Fruit fly (Drosophila melanogaster) whole organism, prepupa: ENCODE data around the gene Ir94e.

Experiments
- Blimp-1 ChIP-seq: fragments of 200-800 bp; sonication (Bioruptor generic); optimal IDR thresholded peaks from 3 replicates; lab custom pipeline; 2017; ENCODE audit warnings: missing biosample characterization, missing genetic modification characterization, mild to moderate bottlenecking, moderate library complexity, missing genetic modification reagents
- CG10631 ChIP-seq: fragments of 200-800 bp; sonication (Bioruptor generic); optimal IDR thresholded peaks from 2 replicates; lab custom pipeline; 2016; ENCODE audit warnings: missing biosample characterization, missing genetic modification characterization
- CG10669 ChIP-seq: fragments of 200-800 bp; sonication (Bioruptor generic); optimal IDR thresholded peaks from 3 replicates; lab custom pipeline; 2018; ENCODE audit warnings: missing biosample characterization, mild to moderate bottlenecking, missing genetic modification characterization, moderate library complexity
- CG11294 ChIP-seq: fragments of 200-800 bp; sonication (Bioruptor generic); IDR thresholded peaks from 2 replicates; pipeline ENCODE4 v1.3.6; 2022; ENCODE audit warnings: missing biosample characterization, missing genetic modification characterization
- CG15336 ChIP-seq: fragments of 200-800 bp; sonication (Bioruptor generic); IDR thresholded peaks from 2 replicates; pipeline ENCODE4 v1.3.6; 2022; ENCODE audit warnings: missing biosample characterization, missing genetic modification characterization
- CG1621 ChIP-seq: fragments of 200-800 bp; sonication (Bioruptor generic); optimal IDR thresholded peaks from 3 replicates; lab custom pipeline; 2018; ENCODE audit warnings: missing biosample characterization, mild to moderate bottlenecking, missing genetic modification characterization
- CG16779 ChIP-seq: fragments of 200-800 bp; sonication (Bioruptor generic); optimal IDR thresholded peaks from 3 replicates; lab custom pipeline; 2017; ENCODE audit warnings: missing biosample characterization, mild to moderate bottlenecking, missing genetic modification characterization
- CG3032 ChIP-seq: fragments of 200-800 bp; optimal IDR thresholded peaks from 2 replicates; lab custom pipeline; 2019; ENCODE audit warnings: missing biosample characterization, mild to moderate bottlenecking, missing genetic modification characterization, moderate library complexity
- CG31627 ChIP-seq: fragments of 200-800 bp; sonication (Bioruptor generic); optimal IDR thresholded peaks from 3 replicates; lab custom pipeline; 2016; ENCODE audit warnings: missing biosample characterization, missing genetic modification characterization
- CG32006 ChIP-seq: fragments of 200-800 bp; sonication (Bioruptor generic); optimal IDR thresholded peaks from 3 replicates; lab custom pipeline; 2017; ENCODE audit warnings: missing biosample characterization, mild to moderate bottlenecking, missing genetic modification characterization
- CG34406 ChIP-seq: fragments of 200-800 bp; sonication (Bioruptor generic); optimal IDR thresholded peaks from 3 replicates; lab custom pipeline; 2016; ENCODE audit warnings: missing biosample characterization, missing genetic modification characterization
- CG3919 ChIP-seq: fragments of 200-800 bp; sonication (Bioruptor generic); optimal IDR thresholded peaks from 3 replicates; lab custom pipeline; 2016; ENCODE audit warnings: missing biosample characterization, missing genetic modification characterization
- CG4318 ChIP-seq: fragments of 200-800 bp; sonication (Bioruptor generic); optimal IDR thresholded peaks from 3 replicates; lab custom pipeline; 2017; ENCODE audit warnings: missing biosample characterization, mild to moderate bottlenecking, missing genetic modification characterization
- CG6163 ChIP-seq: fragments of 200-800 bp; sonication (Bioruptor generic); IDR thresholded peaks from 3 replicates; pipeline ENCODE4 v1.3.6; 2022; ENCODE audit warnings: missing biosample characterization, missing genetic modification characterization
- CG6276 ChIP-seq: fragments of 200-800 bp; sonication (Bioruptor generic); optimal IDR thresholded peaks from 2 replicates; lab custom pipeline; 2017; ENCODE audit warnings: missing biosample characterization, mild to moderate bottlenecking, missing genetic modification characterization
- CG6792 ChIP-seq: fragments of 200-800 bp; sonication (Bioruptor generic); optimal IDR thresholded peaks from 3 replicates; lab custom pipeline; 2016; ENCODE audit warnings: missing biosample characterization, missing genetic modification characterization
- CG6808 ChIP-seq: fragments of 200-800 bp; sonication (Bioruptor generic); optimal IDR thresholded peaks from 3 replicates; lab custom pipeline; 2017; ENCODE audit warnings: missing biosample characterization, missing genetic modification characterization, mild to moderate bottlenecking, moderate library complexity, missing genetic modification reagents
- CG7368 ChIP-seq: fragments of 200-800 bp; sonication (Bioruptor generic); optimal IDR thresholded peaks from 3 replicates; lab custom pipeline; 2016; ENCODE audit warnings: missing biosample characterization, missing genetic modification characterization
- CG8119 ChIP-seq: fragments of 200-800 bp; sonication (Bioruptor generic); IDR thresholded peaks from 3 replicates; pipeline ENCODE4 v1.3.6; 2022; ENCODE audit warnings: missing biosample characterization, missing genetic modification characterization
- CG8319 ChIP-seq: fragments of 200-800 bp; sonication (Bioruptor generic); optimal IDR thresholded peaks from 3 replicates; lab custom pipeline; 2016; ENCODE audit warnings: missing biosample characterization, missing genetic modification characterization
- CG8632 ChIP-seq: fragments of 200-800 bp; sonication (Bioruptor generic); optimal IDR thresholded peaks from 3 replicates; lab custom pipeline; 2016; ENCODE audit warnings: missing biosample characterization, missing genetic modification characterization
- Eip75B ChIP-seq: fragments of 200-800 bp; sonication (Bioruptor generic); optimal IDR thresholded peaks from 3 replicates; lab custom pipeline; 2016; ENCODE audit warnings: missing biosample characterization, missing genetic modification characterization
- Eip78C ChIP-seq: fragments of 200-800 bp; sonication (Bioruptor generic); peaks from one replicate; lab custom pipeline; 2016; ENCODE audit warnings: missing biosample characterization, missing genetic modification characterization
- Ets96B ChIP-seq: fragments of 200-800 bp; optimal IDR thresholded peaks from 2 replicates; lab custom pipeline; 2019; ENCODE audit warnings: missing biosample characterization, mild to moderate bottlenecking, missing genetic modification characterization, moderate library complexity
- Gug ChIP-seq: fragments of 200-800 bp; sonication (Bioruptor generic); IDR thresholded peaks from 2 replicates; pipeline ENCODE4 v1.3.6; 2022; ENCODE audit warnings: missing biosample characterization, missing genetic modification characterization
- Hr38 ChIP-seq: sonication (Bioruptor generic); optimal IDR thresholded peaks from 2 replicates; lab custom pipeline; 2016; ENCODE audit warnings: missing biosample characterization, missing genetic modification characterization
- Hr4 ChIP-seq: fragments of 200-800 bp; sonication (Bioruptor generic); optimal IDR thresholded peaks from 3 replicates; lab custom pipeline; 2016; ENCODE audit warnings: missing biosample characterization, missing genetic modification characterization
- Lpt ChIP-seq: fragments of 200-800 bp; sonication (Bioruptor generic); optimal IDR thresholded peaks from 3 replicates; lab custom pipeline; 2016; ENCODE audit warnings: missing biosample characterization, missing genetic modification characterization
- Met ChIP-seq: fragments of 200-800 bp; sonication (Bioruptor generic); optimal IDR thresholded peaks from 3 replicates; lab custom pipeline; 2016; ENCODE audit warnings: missing biosample characterization, missing genetic modification characterization
- Smox ChIP-seq: fragments of 200-800 bp; sonication (Bioruptor generic); optimal IDR thresholded peaks from 3 replicates; lab custom pipeline; 2016; ENCODE audit warnings: missing biosample characterization, missing genetic modification characterization
- Sox102F ChIP-seq: fragments of 200-800 bp; sonication (Bioruptor generic); optimal IDR thresholded peaks from 2 replicates; lab custom pipeline; 2016; ENCODE audit warnings: missing biosample characterization, mild to moderate bottlenecking, missing genetic modification characterization
- Sox15 ChIP-seq: fragments of 200-800 bp; sonication (Bioruptor generic); optimal IDR thresholded peaks from 3 replicates; lab custom pipeline; 2016; ENCODE audit warnings: missing biosample characterization, missing genetic modification characterization
- achi ChIP-seq: fragments of 200-800 bp; sonication (Bioruptor generic); optimal IDR thresholded peaks from 3 replicates; lab custom pipeline; 2016; ENCODE audit warnings: missing biosample characterization, missing genetic modification characterization
- acj6 ChIP-seq: fragments of 200-800 bp; sonication (Bioruptor generic); optimal IDR thresholded peaks from 3 replicates; lab custom pipeline; 2016; ENCODE audit warnings: missing biosample characterization, missing genetic modification characterization
- cyc ChIP-seq: fragments of 200-800 bp; sonication (Bioruptor generic); optimal IDR thresholded peaks from 3 replicates; lab custom pipeline; 2016; ENCODE audit warnings: missing biosample characterization, missing genetic modification characterization
- dac ChIP-seq: fragments of 200-800 bp; sonication (Bioruptor generic); optimal IDR thresholded peaks from 2 replicates; lab custom pipeline; 2017; ENCODE audit warnings: missing biosample characterization, mild to moderate bottlenecking, missing genetic modification characterization
- dsx ChIP-seq: fragments of 200-800 bp; optimal IDR thresholded peaks from 3 replicates; lab custom pipeline; 2019; ENCODE audit warnings: missing biosample characterization, mild to moderate bottlenecking, missing genetic modification characterization, moderate library complexity; ENCODE audit not compliant: poor library complexity, severe bottlenecking
- eg ChIP-seq: fragments of 200-800 bp; sonication (Bioruptor generic); IDR thresholded peaks from 3 replicates; pipeline ENCODE4 v1.3.6; 2022; ENCODE audit warnings: missing biosample characterization, missing genetic modification characterization
- esn ChIP-seq: fragments of 200-800 bp; sonication (Bioruptor generic); optimal IDR thresholded peaks from 2 replicates; lab custom pipeline; 2016; ENCODE audit warnings: missing biosample characterization, mild to moderate bottlenecking, missing genetic modification characterization, moderate library complexity
- fd59A ChIP-seq: fragments of 200-800 bp; sonication (Bioruptor generic); optimal IDR thresholded peaks from 2 replicates; lab custom pipeline; 2017; ENCODE audit warnings: missing biosample characterization, mild to moderate bottlenecking, missing genetic modification characterization, missing genetic modification reagents
- fd85E ChIP-seq: fragments of 200-800 bp; sonication (Bioruptor generic); optimal IDR thresholded peaks from 3 replicates; lab custom pipeline; 2016; ENCODE audit warnings: missing biosample characterization, missing genetic modification characterization
- fkh ChIP-seq: fragments of 200-800 bp; sonication (Bioruptor generic); optimal IDR thresholded peaks from 3 replicates; lab custom pipeline; 2017; ENCODE audit warnings: missing biosample characterization, mild to moderate bottlenecking, missing genetic modification characterization, moderate library complexity
- lz ChIP-seq: fragments of 200-800 bp; sonication (Bioruptor generic); optimal IDR thresholded peaks from 3 replicates; lab custom pipeline; 2016; ENCODE audit warnings: missing biosample characterization, missing genetic modification characterization
- net ChIP-seq: fragments of 200-800 bp; sonication (Bioruptor generic); optimal IDR thresholded peaks from 3 replicates; lab custom pipeline; 2016; ENCODE audit warnings: missing biosample characterization, missing genetic modification characterization
- pdm3 ChIP-seq: fragments of 200-800 bp; sonication (Bioruptor generic); optimal IDR thresholded peaks from 3 replicates; lab custom pipeline; 2016; ENCODE audit warnings: missing biosample characterization, missing genetic modification characterization
- salr ChIP-seq, 2 experiments: fragments of 200-800 bp; sonication (Bioruptor generic); optimal IDR thresholded peaks; 3 replicates each; lab custom pipeline; 2016 to 2018; ENCODE audit warnings: missing biosample characterization in 2 of 2, missing genetic modification characterization in 2 of 2, mild to moderate bottlenecking in 1 of 2
- spab ChIP-seq: fragments of 200-800 bp; sonication (Bioruptor generic); optimal IDR thresholded peaks from 2 replicates; lab custom pipeline; 2017; ENCODE audit warnings: missing biosample characterization, mild to moderate bottlenecking, missing genetic modification characterization, missing genetic modification reagents
- ss ChIP-seq, 2 experiments: fragments of 200-800 bp; sonication (Bioruptor generic); optimal IDR thresholded peaks; 2 replicates in 1 of 2; 3 replicates in 1 of 2; lab custom pipeline; 2017 to 2018; ENCODE audit warnings: mild to moderate bottlenecking in 2 of 2, missing biosample characterization in 2 of 2, missing genetic modification characterization in 2 of 2, moderate library complexity in 1 of 2
- svp ChIP-seq: fragments of 200-800 bp; sonication (Bioruptor generic); peaks from one replicate; lab custom pipeline; 2016; ENCODE audit warnings: missing biosample characterization, missing genetic modification characterization
- topi ChIP-seq: fragments of 200-800 bp; sonication (Bioruptor generic); optimal IDR thresholded peaks from 3 replicates; lab custom pipeline; 2016; ENCODE audit warnings: missing biosample characterization, missing genetic modification characterization
- vri ChIP-seq: fragments of 200-800 bp; sonication (Bioruptor generic); optimal IDR thresholded peaks from 3 replicates; lab custom pipeline; 2016; ENCODE audit warnings: missing biosample characterization, mild to moderate bottlenecking, missing genetic modification characterization

Ir94e gene

DNA sequence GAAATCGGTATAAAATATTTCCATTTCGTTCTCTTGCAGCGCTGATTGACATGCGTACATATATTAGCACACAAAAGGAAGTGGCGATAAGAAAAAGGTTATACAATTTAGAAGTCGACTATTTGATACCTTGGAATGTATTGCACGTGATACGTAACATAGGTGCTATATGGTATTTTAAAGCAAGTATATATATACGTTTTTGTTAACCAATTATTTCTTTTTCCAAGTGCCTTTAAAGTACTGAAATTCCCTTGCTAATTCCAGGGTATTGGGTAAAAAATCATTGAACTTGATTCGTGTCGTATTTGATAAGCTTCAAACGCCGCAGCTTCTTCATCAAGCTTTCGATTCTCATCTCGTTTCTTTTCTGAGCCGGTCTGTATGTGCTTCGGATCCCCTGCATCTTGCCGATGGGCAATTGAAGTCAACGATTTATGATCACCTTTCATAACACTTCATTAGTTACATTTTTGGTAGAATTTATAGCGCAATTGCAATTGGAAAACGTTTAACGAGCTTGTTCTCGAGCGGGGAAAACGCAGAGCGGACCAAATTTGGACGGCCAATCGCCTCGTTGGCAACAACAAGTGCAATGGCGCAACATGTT, 41.7 kb upstream of the Ir94e start, which contains the start of gene CG4408:
TSS of gene CG4408 (minus strand) at position 60 of the 610 bp plus-strand sequence.
- TF ChIP-seq CG6792 (peak; percentile 85), ss (GFP tag; optimal IDR thresholded peaks at IDR 0.05; lab: Kevin White, UChicago) (peak; percentile 10 to 16), net (GFP tag; lab: Kevin White, UChicago) (peak; percentile 61), CG3032 (peak; percentile 77), Blimp-1 (GFP tag; lab: Kevin White, UChicago) (peak; percentile 71), vri (GFP tag; lab: Kevin White, UChicago) (peak; percentile 89), CG15336 (GFP tag; lab: Robert Waterston, UW) (peak; percentile 68), acj6 (peak; percentile 84), Met (GFP tag; lab: Kevin White, UChicago) (peak; percentile 91), svp (GFP tag; lab: Kevin White, UChicago) (peak; percentile 97), CG6163 (GFP tag; lab: Robert Waterston, UW) (peak; percentile 83), CG16779 (tag; lab: Kevin White, UChicago) (peak; percentile 40), CG8632 (GFP tag; lab: Kevin White, UChicago) (peak; percentile 56), CG3919 (peak; percentile 76), topi (peak; percentile 92), Hr4 (GFP tag; lab: Kevin White, UChicago) (peak; percentile 76), CG6276 (GFP tag; lab: Kevin White, UChicago) (peak; percentile 52), CG11294 (GFP tag; lab: Robert Waterston, UW) (peak; percentile 43; the same call in 1 of the 2 replicates), achi (GFP tag; lab: Kevin White, UChicago) (peak; percentile 69), Eip78C (GFP tag; lab: Kevin White, UChicago) (peak; percentile 85), spab (GFP tag; lab: Kevin White, UChicago) (peak; percentile 52), CG8119 (GFP tag; lab: Robert Waterston, UW) (peak; percentile 51; the same call in 2 of the 3 replicates), Sox15 (GFP tag; lab: Kevin White, UChicago) (peak; percentile 69), fd59A (GFP tag; lab: Kevin White, UChicago) (peak; percentile 8), fkh (GFP tag; lab: Kevin White, UChicago) (no peak), CG10631 (peak; percentile 73), Lpt (GFP tag; lab: Kevin White, UChicago) (peak; percentile 41), Hr38 (GFP tag; lab: Kevin White, UChicago) (no peak), pdm3 (GFP tag; lab: Kevin White, UChicago) (peak; percentile 82), CG31627 (peak; percentile 94), Gug (GFP tag; lab: Robert Waterston, UW) (peak; percentile 71), Ets96B (tag; lab: Kevin White, UChicago) (peak; percentile 77), CG8319 (peak; percentile 71), Smox (GFP tag; lab: Kevin White, UChicago) (peak; percentile 89), CG6808 (GFP tag; lab: Kevin White, UChicago) (peak; percentile 59), CG7368 (peak; percentile 75), fd85E (peak; percentile 37), CG10669 (GFP tag; lab: Kevin White, UChicago) (peak; percentile 69), lz (GFP tag; lab: Kevin White, UChicago) (peak; percentile 91), eg (peak; percentile 76), cyc (GFP tag; lab: Kevin White, UChicago) (peak; percentile 92), Sox102F (GFP tag; lab: Kevin White, UChicago) (peak; percentile 91), CG1621 (peak; percentile 49), Eip75B (GFP tag; lab: Kevin White, UChicago) (peak; percentile 88), CG32006 (peak; percentile 73), CG34406 (GFP tag; lab: Kevin White, UChicago) (peak; percentile 70), dsx (peak; percentile 23), CG4318 (GFP tag; lab: Kevin White, UChicago) (peak; percentile 29), dac (GFP tag; lab: Kevin White, UChicago) (no peak), esn (GFP tag; lab: Kevin White, UChicago) (peak; percentile 93), salr (GFP tag; optimal IDR thresholded peaks at IDR 0.05; lab: Kevin White, UChicago) (peak; percentile 16 to 37)
